Worm (Caenorhabditis elegans): ENCODE results near the gene ZK856.19.

ce11 chrV:10201913-10202312 is 2.8 kb downstream of the ZK856.19 start, which contains the start of gene ZK856.7:
- TF ChIP-seq flt-1 (GFP tag; IDR thresholded peaks at IDR 0.05): no peak
- TF ChIP-seq tra-4 (tag; optimal IDR thresholded peaks at IDR 0.05): no peak
- TF ChIP-seq ama-1 (optimal IDR thresholded peaks at IDR 0.05): no peak
- no peak for TF ChIP-seq F13C5.2 (tag; optimal IDR thresholded peaks at IDR 0.05)
- TF ChIP-seq tbx-37 (GFP tag; conservative IDR thresholded peaks at IDR 0.05): no peak
- no peak for TF ChIP-seq tbx-11 (GFP tag; IDR thresholded peaks at IDR 0.05)
- TF ChIP-seq hmbx-1 (tag; optimal IDR thresholded peaks at IDR 0.05): no peak

Measured in whole organism, early embryonic.